Fruit fly (Drosophila melanogaster) whole organism: ENCODE results near the gene SPE.

Source experiments
- Dll ChIP-seq: fragments of >200 bp; optimal IDR thresholded peaks from 2 replicates; lab custom pipeline; 2017
- usp ChIP-seq: fragments of >200 bp; optimal IDR thresholded peaks from 2 replicates; lab custom pipeline; 2017; ENCODE audit warnings: missing biosample characterization, missing genetic modification characterization, mixed read lengths

dm6 chr3R:23638351-23638750 lies 47.7 kb upstream of the SPE start:
- TF ChIP-seq usp (GFP tag; lab: Kevin White, UChicago) (no peak), Dll (lab: Kevin White, UChicago) (no peak)
